Worm (Caenorhabditis elegans) whole organism, mixed stage, embryonic: ENCODE results near the gene ttll-12.

Experiments
- bed-3 ChIP-seq: fragments of 200-800 bp; sonication (Bioruptor generic); optimal IDR thresholded peaks from 3 replicates; lab custom pipeline; 2018; ENCODE audit warnings: mild to moderate bottlenecking, missing genetic modification characterization, moderate library complexity, missing compliant biosample characterization
- blmp-1 ChIP-seq: fragments of 150-350 bp; optimal IDR thresholded peaks from 2 replicates; lab custom pipeline; 2014; ENCODE audit warnings: missing biosample characterization, missing genetic modification characterization
- cnd-1 ChIP-seq: fragments of 200-800 bp; sonication (Bioruptor generic); optimal IDR thresholded peaks from 2 replicates; lab custom pipeline; 2018; ENCODE audit warnings: mild to moderate bottlenecking, missing genetic modification characterization, missing compliant biosample characterization
- elt-3 ChIP-seq: fragments of 150-350 bp; optimal IDR thresholded peaks from 2 replicates; lab custom pipeline; 2014; ENCODE audit warnings: missing biosample characterization, missing genetic modification characterization
- nhr-12 ChIP-seq: fragments of 150-350 bp; optimal IDR thresholded peaks from 2 replicates; lab custom pipeline; 2014; ENCODE audit warnings: missing biosample characterization, missing genetic modification characterization
- nhr-237 ChIP-seq: fragments of 150-350 bp; optimal IDR thresholded peaks from 2 replicates; lab custom pipeline; 2014; ENCODE audit warnings: missing biosample characterization, missing genetic modification characterization
- nhr-28 ChIP-seq: fragments of 150-350 bp; optimal IDR thresholded peaks from 2 replicates; lab custom pipeline; 2014; ENCODE audit warnings: missing biosample characterization, missing genetic modification characterization
- nhr-76 ChIP-seq: sonication (generic microtip); optimal IDR thresholded peaks from 2 replicates; lab custom pipeline; 2017; ENCODE audit warnings: missing biosample characterization, missing genetic modification characterization
- pha-4 ChIP-seq: fragments of 150-350 bp; optimal IDR thresholded peaks from 2 replicates; lab custom pipeline; 2018; ENCODE audit warnings: missing biosample characterization, missing genetic modification reagents, missing genetic modification characterization
- snpc-4 ChIP-seq: fragments of 150-350 bp; optimal IDR thresholded peaks from 2 replicates; lab custom pipeline; 2014; ENCODE audit warnings: missing biosample characterization, missing genetic modification characterization
- unc-62 ChIP-seq: fragments of 150-350 bp; optimal IDR thresholded peaks from 2 replicates; lab custom pipeline; 2014; ENCODE audit warnings: missing biosample characterization, missing genetic modification reagents, missing genetic modification characterization
- zip-8 ChIP-seq: fragments of 150-350 bp; optimal IDR thresholded peaks from 2 replicates; lab custom pipeline; 2014; ENCODE audit warnings: missing biosample characterization, missing genetic modification characterization
- ztf-11 ChIP-seq: fragments of 150-350 bp; optimal IDR thresholded peaks from 2 replicates; lab custom pipeline; 2014; ENCODE audit warnings: missing biosample characterization, missing genetic modification characterization

- no peak for TF ChIP-seq pha-4 (tag; lab: Kevin White, UChicago)
- TF ChIP-seq ztf-11: no peak
- no peak for TF ChIP-seq nhr-76 (tag; lab: Kevin White, UChicago)
- TF ChIP-seq cnd-1 (tag; lab: Kevin White, UChicago): no peak
- TF ChIP-seq unc-62 (GFP tag; lab: Kevin White, UChicago): no peak
- no peak for TF ChIP-seq nhr-12 (tag; lab: Kevin White, UChicago)
- TF ChIP-seq nhr-237 (tag; lab: Kevin White, UChicago): no peak
- TF ChIP-seq elt-3 (tag; lab: Kevin White, UChicago): no peak
- no peak for TF ChIP-seq nhr-28 (tag; lab: Kevin White, UChicago)
- TF ChIP-seq bed-3 (GFP tag; lab: Kevin White, UChicago): no peak
- no peak for TF ChIP-seq zip-8 (tag; lab: Kevin White, UChicago)
- no peak for TF ChIP-seq snpc-4 (tag; lab: Kevin White, UChicago)
- TF ChIP-seq blmp-1 (tag; lab: Kevin White, UChicago): no peak
Measured at ce11 chrII:9331343-9331742, 7.5 kb upstream of the ttll-12 start, which contains the start of gene eif-3.F.
